Worm (Caenorhabditis elegans): ENCODE data around the gene ribo-1.

DNA sequence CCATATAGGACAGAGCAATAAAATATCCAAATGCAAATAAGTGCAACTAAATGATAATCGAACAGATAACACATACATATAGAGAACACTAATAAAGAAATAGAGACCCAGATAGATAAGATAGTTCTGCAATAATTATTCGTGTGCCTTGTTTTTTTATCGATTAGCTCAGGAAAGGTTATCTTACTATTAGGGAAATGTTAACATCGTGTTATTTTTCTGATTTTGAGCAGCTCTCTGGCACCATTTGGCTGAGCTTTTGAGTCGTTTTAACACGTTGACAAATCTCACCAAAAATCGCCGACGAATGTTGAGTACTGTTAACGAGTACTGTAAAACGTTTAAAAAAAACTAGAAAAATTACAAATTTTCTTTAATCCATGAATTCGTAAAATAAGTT lies 17.9 kb downstream of the ribo-1 start, which contains the start of gene cest-6:
- TF ChIP-seq nhr-237 (tag; optimal IDR thresholded peaks at IDR 0.05) (no peak), unc-62 (GFP tag; optimal IDR thresholded peaks at IDR 0.05 in 1 of 2) (no peak), unc-62 (tag; optimal IDR thresholded peaks at IDR 0.05) (no peak)

Measured in whole organism, L4 larva.